Worm (Caenorhabditis elegans) whole organism, L1 larva: ENCODE measurements around the gene msp-32.

ENCODE experiments used
- aha-1 ChIP-seq: fragments of 150-350 bp; optimal IDR thresholded peaks from 2 replicates; lab custom pipeline; 2014; ENCODE audit warnings: missing biosample characterization, missing genetic modification characterization
- hpl-2 ChIP-seq: fragments of 150-350 bp; optimal IDR thresholded peaks from 2 replicates; lab custom pipeline; 2014; ENCODE audit warnings: missing biosample characterization, missing genetic modification reagents, missing genetic modification characterization
- jun-1 ChIP-seq: fragments of 150-350 bp; optimal IDR thresholded peaks from 2 replicates; lab custom pipeline; 2014; ENCODE audit warnings: missing biosample characterization, missing genetic modification reagents, missing genetic modification characterization
- mdl-1 ChIP-seq, 2 experiments: fragments of 150-350 bp; optimal IDR thresholded peaks; 2 replicates each; lab custom pipeline; 2014 to 2017; ENCODE audit warnings: missing biosample characterization in 2 of 2, missing genetic modification characterization in 2 of 2, inconsistent platforms in 1 of 2
- nhr-237 ChIP-seq: fragments of 150-350 bp; optimal IDR thresholded peaks from 2 replicates; lab custom pipeline; 2014; ENCODE audit warnings: missing biosample characterization, missing genetic modification characterization
- nhr-28 ChIP-seq: fragments of 150-350 bp; optimal IDR thresholded peaks from 2 replicates; lab custom pipeline; 2014; ENCODE audit warnings: missing biosample characterization, missing genetic modification characterization

ce11 chrII:4946775-4947174 lies 48.1 kb downstream of the msp-32 start:
- TF ChIP-seq nhr-237 (tag; lab: Kevin White, UChicago) (no peak), aha-1 (tag; lab: Kevin White, UChicago) (no peak), mdl-1 (tag; optimal IDR thresholded peaks at IDR 0.05; lab: Kevin White, UChicago) (no peak), nhr-28 (no peak), hpl-2 (GFP tag; lab: Kevin White, UChicago) (no peak), jun-1 (tag; lab: Kevin White, UChicago) (no peak)
